Worm (Caenorhabditis elegans): ENCODE measurements around the gene fbxa-150.

DNA sequence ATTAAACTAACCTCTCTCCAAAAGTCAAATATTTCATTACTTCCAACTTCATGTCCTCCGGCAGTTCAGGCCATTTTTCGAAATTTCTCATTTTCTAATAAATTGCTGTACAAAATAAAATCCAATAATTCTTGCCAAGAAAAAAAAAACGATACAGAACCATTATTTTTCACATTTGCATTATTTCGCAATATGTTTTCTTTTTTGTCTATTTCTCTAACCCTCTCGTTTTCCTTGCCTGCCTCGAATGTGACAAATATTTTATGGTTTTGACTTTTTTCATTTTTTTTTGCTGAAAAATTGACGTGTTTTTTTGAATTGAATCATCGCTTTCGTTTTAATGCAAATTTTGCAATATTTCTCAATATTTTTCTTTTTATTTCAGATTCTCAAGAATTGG is at the start of gene fbxa-150, which contains the start of gene Y38H6C.9:
- TF ChIP-seq ztf-29 (GFP tag; IDR thresholded peaks at IDR 0.05), result no peak
- TF ChIP-seq flt-1 (GFP tag; IDR thresholded peaks at IDR 0.05), result no peak
- TF ChIP-seq klf-2 (GFP tag; conservative IDR thresholded peaks at IDR 0.05), result no peak
- no peak for TF ChIP-seq ztf-23 (GFP tag; IDR thresholded peaks at IDR 0.05)
